Worm (Caenorhabditis elegans) whole organism, young adult: ENCODE data around the gene F13E6.2.

ENCODE experiments used
- B0019.2 ChIP-seq: fragments of 200-800 bp; sonication (Bioruptor generic); conservative IDR thresholded peaks from 2 replicates; pipeline ENCODE4 v1.3.6; 2022; ENCODE audit warnings: missing genetic modification reagents, missing genetic modification characterization, missing compliant biosample characterization
- F39B2.1 ChIP-seq: fragments of 200-800 bp; sonication (Bioruptor generic); IDR thresholded peaks from 2 replicates; pipeline ENCODE4 v1.3.6; 2022; ENCODE audit warnings: missing genetic modification reagents, missing genetic modification characterization, missing compliant biosample characterization
- ZK185.1 ChIP-seq: sonication (generic microtip); optimal IDR thresholded peaks from 2 replicates; lab custom pipeline; 2016; ENCODE audit warnings: mild to moderate bottlenecking, missing genetic modification characterization, missing compliant biosample characterization; ENCODE audit not compliant: poor library complexity, severe bottlenecking
- ama-1 ChIP-seq, 3 experiments: fragments of 150-350 bp in 1 of 3; sonication (generic microtip) in 2 of 3; optimal IDR thresholded peaks; 2 replicates each; lab custom pipeline; 2014 to 2018; ENCODE audit warnings: missing biosample characterization in 2 of 3, missing genetic modification characterization in 2 of 3, missing genetic modification reagents in 2 of 3
- dox-1 ChIP-seq: fragments of 200-800 bp; sonication (Bioruptor generic); IDR thresholded peaks from 2 replicates; pipeline ENCODE4 v1.3.6; 2022; ENCODE audit warnings: missing genetic modification reagents, missing genetic modification characterization, missing compliant biosample characterization
- madf-10 ChIP-seq: sonication (generic microtip); optimal IDR thresholded peaks from 2 replicates; lab custom pipeline; 2016; ENCODE audit warnings: mild to moderate bottlenecking, missing genetic modification characterization, missing compliant biosample characterization
- nfyb-1 ChIP-seq: fragments of 200-800 bp; sonication (Bioruptor generic); IDR thresholded peaks from 2 replicates; pipeline ENCODE4 v1.3.6; 2022; ENCODE audit warnings: missing genetic modification reagents, missing genetic modification characterization, missing compliant biosample characterization
- snpc-4 ChIP-seq, 5 experiments: fragments of 150-350 bp in 1 of 5; sonication (generic microtip) in 4 of 5; optimal IDR thresholded peaks; 2 replicates each; lab custom pipeline; 2014 to 2018; ENCODE audit warnings: missing genetic modification characterization in 5 of 5, missing biosample characterization in 3 of 5, antibody characterized with exemption in 2 of 5, mild to moderate bottlenecking in 2 of 5, missing compliant biosample characterization in 2 of 5, missing genotype in 2 of 5, moderate library complexity in 2 of 5, missing genetic modification reagents in 1 of 5
- ztf-6 ChIP-seq: fragments of 200-800 bp; sonication (Bioruptor generic); IDR thresholded peaks from 2 replicates; pipeline ENCODE4 v1.3.6; 2022; ENCODE audit warnings: missing genetic modification reagents, missing genetic modification characterization, missing compliant biosample characterization

DNA sequence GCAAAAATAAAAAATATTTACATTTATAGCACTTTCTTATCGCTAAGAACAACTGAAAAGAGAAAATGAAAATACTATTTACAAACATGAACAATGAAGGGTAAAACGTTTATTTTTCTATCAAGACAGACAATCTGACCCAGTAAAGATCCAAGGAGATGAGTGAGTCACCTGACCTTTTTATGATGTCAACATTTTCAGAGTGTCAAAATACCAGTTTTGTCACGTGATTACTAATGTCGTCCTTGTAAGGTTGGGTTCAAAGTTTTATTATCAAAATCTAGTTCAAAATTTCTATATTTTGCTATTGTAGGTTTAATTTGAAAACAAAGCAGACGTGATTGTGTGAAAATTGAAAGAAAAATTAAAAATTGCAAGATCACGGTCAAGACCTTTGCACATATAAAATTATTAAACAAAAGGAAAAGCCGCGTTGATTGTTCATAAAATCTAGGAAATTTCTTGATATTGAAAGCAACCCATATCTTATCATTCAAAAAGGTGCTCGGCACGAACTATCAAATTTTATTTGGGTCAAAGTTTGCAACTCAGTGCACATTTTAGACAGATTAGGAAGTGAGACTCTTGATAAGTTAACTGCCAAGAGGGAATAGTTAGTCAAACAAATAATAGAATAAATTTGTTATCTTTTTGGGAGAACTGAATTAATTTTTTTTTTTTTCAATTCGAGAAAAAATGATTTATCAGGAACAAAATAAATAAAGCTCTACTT is 43.9 kb downstream of the F13E6.2 start:
- TF ChIP-seq ZK185.1 (tag; lab: Kevin White, UChicago) (no peak), F39B2.1 (GFP tag; lab: Robert Waterston, UW) (no peak), nfyb-1 (no peak), snpc-4 (GFP tag; optimal IDR thresholded peaks at IDR 0.05; lab: Kevin White, UChicago) (no peak), snpc-4 (tag; optimal IDR thresholded peaks at IDR 0.05; lab: Kevin White, UChicago) (no peak), ama-1 (optimal IDR thresholded peaks at IDR 0.05; lab: Kevin White, UChicago) (no peak), ama-1 (GFP tag; optimal IDR thresholded peaks at IDR 0.05; lab: Kevin White, UChicago) (no peak), dox-1 (no peak), madf-10 (no peak), B0019.2 (GFP tag; lab: Robert Waterston, UW) (no peak), ztf-6 (GFP tag; lab: Robert Waterston, UW) (no peak)
